Fruit fly (Drosophila melanogaster): ENCODE data around the gene mAChR-B.

DNA sequence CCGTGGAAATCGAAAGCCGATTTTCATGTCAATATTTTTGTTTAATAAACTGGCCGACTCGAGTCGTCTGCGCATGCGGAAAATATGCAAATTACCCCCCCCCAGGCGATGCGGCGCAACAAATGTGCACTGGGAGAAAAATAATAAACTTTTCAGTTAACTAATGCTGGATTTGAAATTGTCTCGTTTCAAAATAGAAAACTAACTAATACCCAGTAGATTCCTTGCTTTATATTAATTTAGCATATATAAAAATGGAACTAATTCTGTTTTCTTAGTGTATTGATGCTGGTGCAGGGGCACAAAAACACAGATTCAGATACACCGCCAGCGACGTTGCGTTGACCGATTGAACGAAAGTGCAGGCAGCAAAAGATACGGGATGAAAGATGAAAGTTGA, 21.2 kb upstream of the mAChR-B start:
- no peak for TF ChIP-seq pan (optimal IDR thresholded peaks at IDR 0.05)
- no peak for TF ChIP-seq CG8478 (optimal IDR thresholded peaks at IDR 0.05)
- TF ChIP-seq psq (optimal IDR thresholded peaks at IDR 0.05) = no peak

Measured in whole organism.